Worm (Caenorhabditis elegans) whole organism, mixed stage, embryonic: ENCODE results near the gene W05H9.2.
A peak's percentile ranks its signal among the peaks of the same experiment; 100 is the strongest.

ENCODE experiments used
- M03D4.4 ChIP-seq: sonication (generic microtip); optimal IDR thresholded peaks from 2 replicates; lab custom pipeline; 2017; ENCODE audit warnings: mild to moderate bottlenecking, missing genetic modification characterization, missing compliant biosample characterization
- bed-3 ChIP-seq: fragments of 200-800 bp; sonication (Bioruptor generic); optimal IDR thresholded peaks from 3 replicates; lab custom pipeline; 2018; ENCODE audit warnings: mild to moderate bottlenecking, missing genetic modification characterization, moderate library complexity, missing compliant biosample characterization
- blmp-1 ChIP-seq: fragments of 150-350 bp; optimal IDR thresholded peaks from 2 replicates; lab custom pipeline; 2014; ENCODE audit warnings: missing biosample characterization, missing genetic modification characterization
- ceh-39 ChIP-seq: fragments of 150-350 bp; optimal IDR thresholded peaks from 2 replicates; lab custom pipeline; 2014; ENCODE audit warnings: missing biosample characterization, missing genetic modification characterization
- ceh-43 ChIP-seq: fragments of 200-800 bp; sonication (Bioruptor generic); optimal IDR thresholded peaks from 2 replicates; lab custom pipeline; 2018; ENCODE audit warnings: mild to moderate bottlenecking, missing genetic modification characterization, moderate library complexity, missing compliant biosample characterization
- ceh-83 ChIP-seq: fragments of 200-800 bp; sonication (Bioruptor generic); optimal IDR thresholded peaks from 2 replicates; lab custom pipeline; 2018; ENCODE audit warnings: mild to moderate bottlenecking, missing genetic modification characterization, missing compliant biosample characterization
- ces-1 ChIP-seq: fragments of 150-350 bp; optimal IDR thresholded peaks from 2 replicates; lab custom pipeline; 2014; ENCODE audit warnings: missing biosample characterization, missing genetic modification reagents, missing genetic modification characterization
- cnd-1 ChIP-seq: fragments of 200-800 bp; sonication (Bioruptor generic); optimal IDR thresholded peaks from 2 replicates; lab custom pipeline; 2018; ENCODE audit warnings: mild to moderate bottlenecking, missing genetic modification characterization, missing compliant biosample characterization
- drap-1 ChIP-seq: fragments of 200-800 bp; sonication (Bioruptor generic); optimal IDR thresholded peaks from 3 replicates; lab custom pipeline; 2018; ENCODE audit warnings: mild to moderate bottlenecking, missing genetic modification characterization, missing compliant biosample characterization
- elt-1 ChIP-seq: sonication (generic microtip); optimal IDR thresholded peaks from 2 replicates; lab custom pipeline; 2017; ENCODE audit warnings: missing genetic modification characterization, mild to moderate bottlenecking, missing compliant biosample characterization, antibody characterized with exemption, moderate library complexity, borderline replicate concordance; ENCODE audit not compliant: insufficient read depth
- elt-3 ChIP-seq: fragments of 150-350 bp; optimal IDR thresholded peaks from 2 replicates; lab custom pipeline; 2014; ENCODE audit warnings: missing biosample characterization, missing genetic modification characterization
- flh-1 ChIP-seq: fragments of 200-800 bp; sonication (Bioruptor generic); optimal IDR thresholded peaks from 2 replicates; lab custom pipeline; 2018; ENCODE audit warnings: mild to moderate bottlenecking, missing genetic modification characterization, moderate library complexity, missing compliant biosample characterization
- ham-2 ChIP-seq: fragments of 200-800 bp; sonication (Bioruptor generic); optimal IDR thresholded peaks from 2 replicates; lab custom pipeline; 2018; ENCODE audit warnings: mild to moderate bottlenecking, missing genetic modification characterization, missing compliant biosample characterization
- hlh-1 ChIP-seq: fragments of 150-350 bp; optimal IDR thresholded peaks from 2 replicates; lab custom pipeline; 2014; ENCODE audit warnings: missing biosample characterization, missing genetic modification reagents, missing genetic modification characterization
- lin-13 ChIP-seq: fragments of 150-350 bp; optimal IDR thresholded peaks from 2 replicates; lab custom pipeline; 2014; ENCODE audit warnings: missing biosample characterization, missing genetic modification characterization
- lin-32 ChIP-seq: fragments of 200-800 bp; sonication (Bioruptor generic); optimal IDR thresholded peaks from 2 replicates; lab custom pipeline; 2018; ENCODE audit warnings: mild to moderate bottlenecking, missing genetic modification characterization, missing compliant biosample characterization
- lsy-2 ChIP-seq: fragments of 150-350 bp; optimal IDR thresholded peaks from 2 replicates; lab custom pipeline; 2014; ENCODE audit warnings: missing biosample characterization, missing genetic modification characterization
- mab-5 ChIP-seq: fragments of 150-350 bp; optimal IDR thresholded peaks from 2 replicates; lab custom pipeline; 2014; ENCODE audit warnings: missing biosample characterization, missing genetic modification characterization
- mep-1 ChIP-seq: fragments of 150-350 bp; optimal IDR thresholded peaks from 2 replicates; lab custom pipeline; 2017; ENCODE audit warnings: missing biosample characterization, missing genetic modification reagents, missing genetic modification characterization, inconsistent platforms
- mls-2 ChIP-seq: sonication (generic microtip); optimal IDR thresholded peaks from 2 replicates; lab custom pipeline; 2016; ENCODE audit warnings: mild to moderate bottlenecking, missing genetic modification characterization, moderate library complexity, missing compliant biosample characterization
- nhr-12 ChIP-seq: fragments of 150-350 bp; optimal IDR thresholded peaks from 2 replicates; lab custom pipeline; 2014; ENCODE audit warnings: missing biosample characterization, missing genetic modification characterization
- nhr-2 ChIP-seq: fragments of 150-350 bp; optimal IDR thresholded peaks from 2 replicates; lab custom pipeline; 2014; ENCODE audit warnings: missing biosample characterization, missing genetic modification characterization
- nhr-237 ChIP-seq: fragments of 150-350 bp; optimal IDR thresholded peaks from 2 replicates; lab custom pipeline; 2014; ENCODE audit warnings: missing biosample characterization, missing genetic modification characterization
- nhr-28 ChIP-seq: fragments of 150-350 bp; optimal IDR thresholded peaks from 2 replicates; lab custom pipeline; 2014; ENCODE audit warnings: missing biosample characterization, missing genetic modification characterization
- nhr-76 ChIP-seq: sonication (generic microtip); optimal IDR thresholded peaks from 2 replicates; lab custom pipeline; 2017; ENCODE audit warnings: missing biosample characterization, missing genetic modification characterization
- pha-4 ChIP-seq: fragments of 150-350 bp; optimal IDR thresholded peaks from 2 replicates; lab custom pipeline; 2018; ENCODE audit warnings: missing biosample characterization, missing genetic modification reagents, missing genetic modification characterization
- sem-2 ChIP-seq: fragments of 200-800 bp; sonication (Bioruptor generic); optimal IDR thresholded peaks from 2 replicates; lab custom pipeline; 2018; ENCODE audit warnings: mild to moderate bottlenecking, missing genetic modification characterization, missing compliant biosample characterization
- snpc-4 ChIP-seq: fragments of 150-350 bp; optimal IDR thresholded peaks from 2 replicates; lab custom pipeline; 2014; ENCODE audit warnings: missing biosample characterization, missing genetic modification characterization
- sptf-1 ChIP-seq: sonication (generic microtip); optimal IDR thresholded peaks from 2 replicates; lab custom pipeline; 2017; ENCODE audit warnings: mild to moderate bottlenecking, missing genetic modification characterization, moderate library complexity, missing compliant biosample characterization
- tbx-8 ChIP-seq: fragments of 200-800 bp; sonication (Bioruptor generic); optimal IDR thresholded peaks from 2 replicates; lab custom pipeline; 2018; ENCODE audit warnings: mild to moderate bottlenecking, missing genetic modification characterization, moderate library complexity, missing compliant biosample characterization
- unc-120 ChIP-seq: sonication (generic microtip); optimal IDR thresholded peaks from 2 replicates; lab custom pipeline; 2017; ENCODE audit warnings: missing genetic modification characterization, missing compliant biosample characterization; ENCODE audit not compliant: poor library complexity, severe bottlenecking
- unc-39 ChIP-seq: fragments of 150-350 bp; optimal IDR thresholded peaks from 2 replicates; lab custom pipeline; 2014; ENCODE audit warnings: missing biosample characterization, missing genetic modification characterization
- unc-62 ChIP-seq: fragments of 150-350 bp; optimal IDR thresholded peaks from 2 replicates; lab custom pipeline; 2014; ENCODE audit warnings: missing biosample characterization, missing genetic modification reagents, missing genetic modification characterization
- zip-8 ChIP-seq: fragments of 150-350 bp; optimal IDR thresholded peaks from 2 replicates; lab custom pipeline; 2014; ENCODE audit warnings: missing biosample characterization, missing genetic modification characterization
- ztf-11 ChIP-seq: fragments of 150-350 bp; optimal IDR thresholded peaks from 2 replicates; lab custom pipeline; 2014; ENCODE audit warnings: missing biosample characterization, missing genetic modification characterization

W05H9.2 gene

DNA sequence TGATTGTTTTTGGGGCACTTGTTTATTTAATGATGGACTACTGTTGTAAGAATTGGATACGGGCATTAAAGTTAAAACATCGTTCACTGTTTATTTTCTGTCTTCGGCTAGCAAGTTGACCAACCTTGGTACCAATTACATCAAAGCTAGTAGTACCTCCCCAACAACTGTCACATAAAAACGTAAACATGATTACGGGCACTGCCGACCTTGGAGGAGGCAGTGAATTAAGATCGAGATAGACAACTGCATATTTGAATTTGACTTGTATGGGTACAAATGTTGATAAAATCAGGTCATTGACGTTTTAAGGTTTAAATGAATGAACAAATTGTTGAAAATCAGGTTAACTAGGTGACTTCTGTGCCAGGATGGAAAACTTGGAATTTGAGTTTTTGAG is 10.4 kb downstream of the W05H9.2 start:
- TF ChIP-seq bed-3 (GFP tag; lab: Kevin White, UChicago) (no peak), mls-2 (no peak), drap-1 (GFP tag; lab: Kevin White, UChicago) (no peak), sem-2 (GFP tag; lab: Kevin White, UChicago) (no peak), elt-1 (no peak), sptf-1 (no peak), nhr-76 (no peak), flh-1 (GFP tag; lab: Kevin White, UChicago) (no peak), ceh-39 (no peak), mab-5 (no peak)
- TF ChIP-seq, all 35 proteins: peak for 0

DNA sequence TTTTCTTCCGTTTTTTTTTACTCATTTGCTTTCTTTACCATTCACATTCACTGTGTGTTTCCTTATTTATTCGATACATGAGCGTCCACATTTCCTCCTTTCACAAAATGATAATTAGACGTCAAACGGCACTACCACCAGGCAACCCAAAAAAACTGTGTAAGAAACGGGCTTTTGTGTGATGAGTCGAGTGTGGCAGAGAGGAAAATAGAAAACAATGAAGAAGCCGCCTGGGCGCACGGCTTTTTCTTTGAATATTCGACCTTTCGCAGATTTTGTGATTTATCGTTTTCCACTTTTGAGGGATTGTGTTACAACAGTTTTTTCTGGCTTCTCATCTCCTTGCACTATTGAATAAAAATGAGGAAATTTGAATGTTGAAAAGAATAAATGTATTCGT is 11.5 kb downstream of the W05H9.2 start:
- no peak for TF ChIP-seq unc-120 (tag; lab: Kevin White, UChicago)
- TF ChIP-seq unc-39: no peak
- no peak for TF ChIP-seq sptf-1

DNA sequence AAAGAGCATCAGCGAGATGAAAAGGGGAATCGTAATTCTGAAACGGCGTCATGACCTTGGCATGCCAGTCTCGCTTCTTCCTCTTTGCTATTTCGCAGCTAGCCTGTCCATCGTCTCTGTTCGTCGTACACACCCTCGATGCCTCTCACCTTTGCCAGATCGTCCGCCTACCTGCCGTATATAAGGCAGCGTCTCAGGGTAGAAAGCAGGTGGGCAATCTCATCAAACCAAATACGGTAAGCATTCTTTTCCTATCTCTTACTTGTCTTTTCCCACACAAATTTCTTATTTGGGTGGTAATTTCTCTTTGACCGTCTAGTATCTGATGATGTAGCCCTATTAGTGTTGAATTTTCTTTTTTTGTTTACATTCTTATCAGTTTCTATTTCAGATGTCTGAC is 12.8 kb downstream of the W05H9.2 start, which contains the start of gene col-166:
Gene col-166 (plus strand): TSS at position 392 of the 400 bp plus-strand sequence.
- no peak for TF ChIP-seq mls-2

DNA sequence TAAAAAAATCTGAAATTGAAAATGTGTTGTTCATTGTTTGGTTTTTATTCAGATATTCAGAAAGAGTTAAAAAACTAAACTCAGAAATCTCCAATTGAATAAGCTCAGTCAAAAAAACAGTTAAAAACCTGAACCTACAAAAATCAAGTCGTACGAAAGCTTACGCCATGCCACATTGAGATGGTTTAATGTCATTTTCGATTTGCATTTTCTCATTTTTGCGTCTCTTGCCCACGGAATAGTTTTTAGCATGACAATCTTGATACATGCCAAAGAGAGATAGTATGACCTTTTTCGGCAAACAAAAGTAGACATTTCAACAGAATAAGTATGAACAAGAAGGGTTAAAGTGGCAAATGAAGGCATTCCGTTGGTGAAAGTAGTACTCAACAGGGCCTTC is 14.2 kb downstream of the W05H9.2 start:
- TF ChIP-seq cnd-1 (no peak), ceh-43 (GFP tag; lab: Kevin White, UChicago) (no peak), lin-32 (GFP tag; lab: Kevin White, UChicago) (no peak), mls-2 (no peak)
- TF ChIP-seq, all 35 proteins: peak for 0

DNA sequence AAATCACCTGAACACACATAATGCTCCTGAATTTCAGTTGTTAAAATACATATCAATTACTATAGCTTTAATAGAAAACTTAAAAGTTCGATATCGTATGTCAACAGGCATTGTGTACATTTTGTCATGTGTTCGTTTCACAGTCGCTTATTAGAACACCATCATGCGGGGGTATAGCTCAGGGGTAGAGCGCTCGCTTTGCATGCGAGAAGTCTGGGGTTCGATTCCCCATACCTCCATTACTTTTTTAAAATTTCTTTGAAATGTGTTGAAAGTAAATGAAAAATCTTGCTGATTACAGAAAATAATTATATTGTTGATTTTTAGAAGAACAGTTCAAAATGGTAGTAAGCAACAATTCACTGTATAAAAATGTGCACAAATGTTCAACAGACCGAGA is 19.3 kb downstream of the W05H9.2 start:
- peak; percentile 63 for TF ChIP-seq sptf-1
- peak; percentile 48 for TF ChIP-seq drap-1 (GFP tag; lab: Kevin White, UChicago)
- no peak for TF ChIP-seq elt-1
- no peak for TF ChIP-seq zip-8
- TF ChIP-seq snpc-4 (tag; lab: Kevin White, UChicago): no peak
- peak; percentile 48 for TF ChIP-seq sem-2 (GFP tag; lab: Kevin White, UChicago)
- no peak for TF ChIP-seq elt-3 (tag; lab: Kevin White, UChicago)
- peak; percentile 65 for TF ChIP-seq M03D4.4 (tag; lab: Kevin White, UChicago)
- TF ChIP-seq unc-120 (tag; lab: Kevin White, UChicago): no peak
- no peak for TF ChIP-seq nhr-12 (tag; lab: Kevin White, UChicago)
- TF ChIP-seq hlh-1 (tag; lab: Kevin White, UChicago): no peak
- TF ChIP-seq nhr-76: no peak
- no peak for TF ChIP-seq lin-32 (GFP tag; lab: Kevin White, UChicago)
- no peak for TF ChIP-seq mep-1 (tag; lab: Kevin White, UChicago)
- TF ChIP-seq lsy-2 (tag; lab: Kevin White, UChicago): no peak
- TF ChIP-seq unc-39: no peak
- TF ChIP-seq pha-4 (tag; lab: Kevin White, UChicago): no peak
- peak; percentile 10 for TF ChIP-seq flh-1 (GFP tag; lab: Kevin White, UChicago)
- TF ChIP-seq tbx-8 (GFP tag; lab: Kevin White, UChicago): no peak
- no peak for TF ChIP-seq nhr-2 (tag; lab: Kevin White, UChicago)
- TF ChIP-seq bed-3 (GFP tag; lab: Kevin White, UChicago): peak; percentile 38
- TF ChIP-seq ceh-83 (GFP tag; lab: Kevin White, UChicago): peak; percentile 70
- no peak for TF ChIP-seq nhr-237 (tag; lab: Kevin White, UChicago)
- no peak for TF ChIP-seq ceh-39
- peak; percentile 15 for TF ChIP-seq mls-2
- no peak for TF ChIP-seq unc-62 (GFP tag; lab: Kevin White, UChicago)
- peak; percentile 52 for TF ChIP-seq cnd-1
- peak; percentile 14 for TF ChIP-seq ham-2 (GFP tag; lab: Kevin White, UChicago)
- TF ChIP-seq nhr-28: no peak
- TF ChIP-seq blmp-1 (tag; lab: Kevin White, UChicago): no peak
- TF ChIP-seq ceh-43 (GFP tag; lab: Kevin White, UChicago): no peak
- no peak for TF ChIP-seq ztf-11
- no peak for TF ChIP-seq mab-5
- TF ChIP-seq ces-1 (GFP tag; lab: Kevin White, UChicago): no peak
- no peak for TF ChIP-seq lin-13 (tag; lab: Kevin White, UChicago)
